Fruit fly (Drosophila melanogaster) whole organism, wandering third instar larva: ENCODE results near the gene Acbp3.

Experiments used
- Hr78 ChIP-seq: fragments of >200 bp; optimal IDR thresholded peaks from 2 replicates; lab custom pipeline; 2017; ENCODE audit warnings: missing biosample characterization, missing genetic modification characterization
- Jra ChIP-seq: sonication (Bioruptor generic); optimal IDR thresholded peaks from 2 replicates; lab custom pipeline; 2016; ENCODE audit warnings: missing biosample characterization, missing genetic modification characterization
- dl ChIP-seq, 2 experiments: fragments of 175-275, 200-275 bp in 1 of 2; fragments of 200-275 bp in 1 of 2; sonication (Bioruptor generic); optimal IDR thresholded peaks; lab custom pipeline; 2018; ENCODE audit warnings: mild to moderate bottlenecking in 2 of 2, missing biosample characterization in 2 of 2, missing genetic modification characterization in 2 of 2, moderate library complexity in 2 of 2; ENCODE audit not compliant: partially characterized antibody in 2 of 2, insufficient read depth in 1 of 2
- dsf ChIP-seq: sonication (Bioruptor generic); optimal IDR thresholded peaks from 2 replicates; lab custom pipeline; 2016; ENCODE audit warnings: missing biosample characterization, missing genetic modification characterization, borderline replicate concordance
- foxo ChIP-seq, 2 experiments: fragments of 200-800 bp; sonication (Bioruptor generic); optimal IDR thresholded peaks; 2 replicates in 1 of 2; 3 replicates in 1 of 2; lab custom pipeline; 2016 to 2017; ENCODE audit warnings: missing biosample characterization in 2 of 2, missing genetic modification characterization in 2 of 2
- h ChIP-seq: fragments of 200-800 bp; sonication (Bioruptor generic); optimal IDR thresholded peaks from 3 replicates; lab custom pipeline; 2016; ENCODE audit warnings: missing biosample characterization, mild to moderate bottlenecking, missing genetic modification characterization

DNA sequence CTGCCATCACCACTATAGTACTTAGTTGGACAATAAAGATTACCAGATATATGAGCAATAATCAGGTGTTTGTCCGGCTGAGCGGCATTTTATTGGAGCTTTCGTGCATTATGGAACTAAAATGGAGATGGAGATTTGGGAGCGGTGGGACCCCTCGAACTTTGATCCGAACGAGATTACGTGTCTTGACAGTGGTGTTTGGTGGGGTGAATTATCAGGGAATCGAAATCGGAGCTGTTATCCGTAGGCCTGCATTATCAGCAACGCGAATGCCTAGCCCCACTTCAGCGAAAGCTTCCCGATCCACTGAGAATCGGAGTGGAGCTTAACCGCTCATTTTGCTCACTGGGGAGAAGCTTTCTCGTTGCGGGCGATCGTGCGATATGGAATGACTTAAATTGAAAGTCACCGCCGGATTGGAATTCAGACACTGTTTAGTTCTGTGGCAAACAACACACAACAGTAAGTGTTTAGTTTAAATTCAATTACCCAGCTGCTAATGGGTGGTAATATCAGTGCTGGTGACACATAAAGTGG, 841 bp downstream of the Acbp3 start, which contains the start of gene Acbp2:
- TF ChIP-seq Hr78 (GFP tag; lab: Kevin White, UChicago) (no peak), h (GFP tag; lab: Kevin White, UChicago) (peak; percentile 15), dl (GFP tag; optimal IDR thresholded peaks at IDR 0.05; lab: Kevin White, UChicago; ENCODE audit: insufficient read depth in 1 of 2, partially characterized antibody in 2 of 2) (peak in 1 of 2 experiments; percentile 30), foxo (GFP tag; optimal IDR thresholded peaks at IDR 0.05; lab: Kevin White, UChicago) (no peak), dsf (GFP tag; lab: Kevin White, UChicago) (no peak), Jra (GFP tag; lab: Kevin White, UChicago) (no peak)
